Worm (Caenorhabditis elegans) whole organism, L1 larva: ENCODE results near the gene bre-3.

Experiments
- ceh-82 ChIP-seq, 3 experiments: fragments of 150-350 bp in 1 of 3; sonication (generic microtip) in 2 of 3; optimal IDR thresholded peaks; 2 replicates each; lab custom pipeline; 2014 to 2017; ENCODE audit warnings: missing biosample characterization in 3 of 3, missing genetic modification characterization in 3 of 3
- efl-1 ChIP-seq, 4 experiments: fragments of 150-350 bp; optimal IDR thresholded peaks in 3 of 4; peaks in 1 of 4; 1 replicate in 1 of 4; 2 replicates in 3 of 4; lab custom pipeline; 2014; ENCODE audit warnings: missing biosample characterization in 2 of 4, missing genetic modification characterization in 2 of 4, missing genetic modification reagents in 2 of 4
- egl-13 ChIP-seq: sonication (generic microtip); optimal IDR thresholded peaks from 2 replicates; lab custom pipeline; 2016; ENCODE audit warnings: missing genotype, missing genetic modification reagents, missing genetic modification characterization, missing compliant biosample characterization
- egl-27 ChIP-seq, 2 experiments: fragments of 150-350 bp in 1 of 2; sonication (generic microtip); optimal IDR thresholded peaks; 3 replicates each; lab custom pipeline; 2017 to 2018; ENCODE audit warnings: missing biosample characterization in 2 of 2, missing genetic modification characterization in 2 of 2, missing genetic modification reagents in 2 of 2
- lsy-2 ChIP-seq, 2 experiments: fragments of 150-350 bp; optimal IDR thresholded peaks; 2 replicates each; lab custom pipeline; 2014; ENCODE audit warnings: missing biosample characterization in 2 of 2, missing genetic modification characterization in 2 of 2

- TF ChIP-seq efl-1 (optimal IDR thresholded peaks at IDR 0.05; lab: Kevin White, UChicago) (no peak), efl-1 (GFP tag; optimal IDR thresholded peaks at IDR 0.05 in 1 of 2; lab: Kevin White, UChicago) (no peak), lsy-2 (tag; optimal IDR thresholded peaks at IDR 0.05; lab: Kevin White, UChicago) (no peak), egl-27 (tag; optimal IDR thresholded peaks at IDR 0.05; lab: Kevin White, UChicago) (no peak), ceh-82 (tag; optimal IDR thresholded peaks at IDR 0.05; lab: Kevin White, UChicago) (no peak), egl-13 (tag; lab: Kevin White, UChicago) (no peak)
These were observed 44.1 kb downstream of the bre-3 start, which contains the start of gene emb-30 for ce11 chrIII:9441133-9441532.
